Worm (Caenorhabditis elegans) whole organism, midembryonic: ENCODE measurements around the gene ced-9.

Source experiments
- T22C8.4 ChIP-seq: fragments of 200-800 bp; sonication (Bioruptor generic); IDR thresholded peaks from 2 replicates; pipeline ENCODE4 v1.3.6; 2022; ENCODE audit warnings: missing genetic modification characterization, missing compliant biosample characterization
- cog-1 ChIP-seq: sonication (generic microtip); optimal IDR thresholded peaks from 2 replicates; lab custom pipeline; 2016; ENCODE audit warnings: missing genetic modification characterization, missing compliant biosample characterization
- flt-1 ChIP-seq: fragments of 200-800 bp; sonication (Bioruptor generic); IDR thresholded peaks from 2 replicates; pipeline ENCODE4 v1.3.6; 2022; ENCODE audit warnings: missing genetic modification characterization, missing compliant biosample characterization
- klf-2 ChIP-seq: fragments of 200-800 bp; sonication (Bioruptor generic); conservative IDR thresholded peaks from 2 replicates; pipeline ENCODE4 v1.3.6; 2022; ENCODE audit warnings: missing genetic modification reagents, missing genetic modification characterization, missing compliant biosample characterization
- med-1 ChIP-seq: sonication (generic microtip); optimal IDR thresholded peaks from 2 replicates; lab custom pipeline; 2017; ENCODE audit warnings: missing genetic modification characterization, mild to moderate bottlenecking, missing compliant biosample characterization, antibody characterized with exemption, missing genetic modification reagents; ENCODE audit not compliant: insufficient read depth
- ref-1 ChIP-seq: fragments of 200-800 bp; sonication (Bioruptor generic); conservative IDR thresholded peaks from 2 replicates; pipeline ENCODE4 v1.3.6; 2022; ENCODE audit warnings: missing genetic modification reagents, missing genetic modification characterization, missing compliant biosample characterization
- tab-1 ChIP-seq: fragments of 200-800 bp; sonication (Bioruptor generic); IDR thresholded peaks from 2 replicates; pipeline ENCODE4 v1.3.6; 2022; ENCODE audit warnings: missing genetic modification characterization, missing compliant biosample characterization
- ztf-23 ChIP-seq: fragments of 200-800 bp; sonication (Bioruptor generic); IDR thresholded peaks from 2 replicates; pipeline ENCODE4 v1.3.6; 2022; ENCODE audit warnings: missing genetic modification reagents, missing genetic modification characterization, missing compliant biosample characterization
- ztf-29 ChIP-seq: fragments of 200-800 bp; sonication (Bioruptor generic); IDR thresholded peaks from 2 replicates; pipeline ENCODE4 v1.3.6; 2022; ENCODE audit warnings: missing genetic modification reagents, missing genetic modification characterization, missing compliant biosample characterization

The ced-9 gene

DNA sequence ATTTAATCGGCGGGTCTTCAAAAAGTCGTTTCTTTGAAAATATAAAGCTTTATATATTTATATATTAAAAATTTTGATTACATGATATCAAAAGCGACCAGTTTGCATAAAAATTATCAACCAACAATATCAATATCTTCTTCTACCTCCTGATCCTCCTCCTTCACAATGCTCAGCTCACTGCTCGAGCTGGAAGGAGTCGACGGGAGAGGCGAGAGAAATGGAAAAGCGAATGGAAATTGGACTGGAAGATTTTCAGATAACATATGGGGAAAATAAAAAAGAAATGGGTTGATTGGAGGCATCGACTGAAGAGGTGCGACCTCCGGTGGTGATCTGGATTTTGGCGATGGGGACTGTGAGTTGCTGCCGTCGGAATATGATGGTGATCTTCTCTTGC, 5.0 kb downstream of the ced-9 start:
- no peak for TF ChIP-seq T22C8.4 (GFP tag; lab: Robert Waterston, UW)
- TF ChIP-seq flt-1 (GFP tag; lab: Robert Waterston, UW) = no peak
- no peak for TF ChIP-seq ztf-29 (GFP tag; lab: Robert Waterston, UW)
- no peak for TF ChIP-seq med-1 (GFP tag; lab: Kevin White, UChicago)
- TF ChIP-seq ztf-23 (GFP tag; lab: Robert Waterston, UW) = no peak
- TF ChIP-seq cog-1 (tag; lab: Kevin White, UChicago) = no peak
- no peak for TF ChIP-seq tab-1
- no peak for TF ChIP-seq klf-2
- TF ChIP-seq ref-1 (GFP tag; lab: Robert Waterston, UW) = no peak

DNA sequence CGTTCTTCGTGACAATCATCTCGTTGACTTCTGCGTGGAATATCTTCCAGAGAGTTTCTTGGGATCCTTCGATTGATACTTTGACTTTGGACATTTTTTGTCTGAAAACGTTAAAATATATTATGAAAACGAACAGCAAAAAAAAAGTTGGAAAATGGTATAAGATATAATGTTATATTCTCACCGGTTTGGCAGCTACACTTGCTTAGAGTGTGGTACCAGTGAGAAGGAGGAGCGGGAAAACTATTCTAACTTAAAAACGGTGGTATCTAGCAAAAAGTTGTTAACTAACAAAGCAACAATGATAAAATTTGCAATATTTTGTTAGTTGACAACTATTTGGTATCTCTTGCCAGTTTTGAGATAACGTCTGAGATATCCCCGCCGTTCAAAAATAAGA, 6.8 kb downstream of the ced-9 start, which contains the start of gene tbx-9:
Gene tbx-9, minus strand, starts transcription at position 101 of the 400 bp plus-strand sequence.
- no peak for TF ChIP-seq ref-1 (GFP tag; lab: Robert Waterston, UW)
- TF ChIP-seq med-1 (GFP tag; lab: Kevin White, UChicago) = no peak
- no peak for TF ChIP-seq tab-1
- TF ChIP-seq klf-2 = no peak
- no peak for TF ChIP-seq T22C8.4 (GFP tag; lab: Robert Waterston, UW)
- no peak for TF ChIP-seq ztf-29 (GFP tag; lab: Robert Waterston, UW)
- no peak for TF ChIP-seq ztf-23 (GFP tag; lab: Robert Waterston, UW)
- TF ChIP-seq flt-1 (GFP tag; lab: Robert Waterston, UW) = no peak
- no peak for TF ChIP-seq cog-1 (tag; lab: Kevin White, UChicago)

DNA sequence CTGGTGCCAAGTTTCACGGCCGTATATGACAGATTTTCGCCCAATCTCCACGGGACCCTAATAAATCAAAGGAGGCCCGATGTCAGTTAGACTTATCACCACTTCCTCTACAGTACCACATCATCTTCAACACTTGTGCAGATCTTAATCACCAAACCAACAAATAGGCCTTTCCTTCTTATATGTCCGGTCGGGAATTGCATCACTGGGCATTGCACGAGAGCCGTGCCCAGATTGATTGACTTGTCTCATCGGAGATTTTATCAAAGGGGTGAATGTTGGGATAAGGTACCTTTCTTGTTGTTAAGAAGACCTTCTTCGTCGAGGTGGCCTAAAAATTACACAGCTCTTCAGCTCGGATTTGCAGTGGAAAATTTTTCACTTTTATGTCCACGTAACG, 9.8 kb downstream of the ced-9 start:
- TF ChIP-seq ref-1 (GFP tag; lab: Robert Waterston, UW) = no peak
- TF ChIP-seq cog-1 (tag; lab: Kevin White, UChicago) = no peak
- TF ChIP-seq tab-1 = no peak
- no peak for TF ChIP-seq flt-1 (GFP tag; lab: Robert Waterston, UW)
- no peak for TF ChIP-seq ztf-29 (GFP tag; lab: Robert Waterston, UW)
- no peak for TF ChIP-seq ztf-23 (GFP tag; lab: Robert Waterston, UW)
- TF ChIP-seq klf-2 = no peak
- no peak for TF ChIP-seq med-1 (GFP tag; lab: Kevin White, UChicago)
- TF ChIP-seq T22C8.4 (GFP tag; lab: Robert Waterston, UW) = no peak

DNA sequence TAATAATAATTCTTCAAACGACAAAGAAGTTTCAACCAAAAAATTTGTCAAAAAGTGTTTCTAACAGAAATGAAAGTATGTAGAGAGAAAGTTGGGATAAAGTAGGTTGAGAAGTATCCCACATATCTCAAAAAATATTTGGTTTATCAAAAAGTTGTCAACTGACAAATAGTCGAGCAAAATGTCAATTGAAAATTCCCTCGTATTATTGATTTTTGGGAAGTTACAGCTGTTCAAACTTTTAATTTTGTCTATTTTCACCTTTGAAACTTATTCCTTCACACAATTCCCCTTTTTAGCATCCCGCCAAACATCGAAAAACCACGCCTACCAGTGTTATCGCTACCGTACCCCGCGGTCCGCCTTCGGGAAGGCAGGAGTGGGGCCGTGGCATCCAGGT, 12.1 kb downstream of the ced-9 start, which contains the start of gene tbx-8:
Gene tbx-8, plus strand, starts transcription at position 301 of the 400 bp plus-strand sequence.
- TF ChIP-seq ref-1 (GFP tag; lab: Robert Waterston, UW) (0 out of 2 replicates have a peak, but pooled peaks have one; percentile 8), flt-1 (GFP tag; lab: Robert Waterston, UW) (no peak), med-1 (GFP tag; lab: Kevin White, UChicago) (no peak), ztf-29 (GFP tag; lab: Robert Waterston, UW) (no peak)

DNA sequence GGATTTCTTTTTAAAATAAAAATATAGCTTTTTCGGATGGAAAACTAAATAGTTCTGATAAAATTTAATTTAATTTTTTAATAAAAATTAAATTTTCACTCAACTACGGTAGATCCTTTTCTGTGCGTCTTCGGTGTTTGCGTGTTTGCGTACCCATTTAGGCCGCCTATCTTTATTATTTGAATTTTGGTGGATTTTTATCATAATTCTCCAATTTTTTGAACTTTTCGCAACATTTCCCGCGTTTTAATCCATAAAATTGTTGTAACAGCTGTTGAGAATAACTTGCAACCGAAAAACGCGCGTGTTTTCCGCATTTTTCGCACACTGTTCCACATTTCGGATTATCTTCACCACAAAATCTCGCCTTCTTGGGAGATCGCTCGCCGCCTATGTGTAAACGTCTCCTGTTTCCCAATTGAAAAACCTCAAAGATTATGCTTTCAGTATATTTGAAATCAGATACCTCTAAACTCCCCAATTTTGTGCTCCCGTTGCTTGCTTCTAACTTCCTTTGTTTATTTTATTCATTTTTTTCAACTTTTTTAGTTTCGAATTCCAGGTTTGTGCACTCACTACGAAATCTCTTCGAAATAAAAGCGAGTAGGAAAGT, 16.7 kb downstream of the ced-9 start, which contains the start of gene T07C4.3:
Gene T07C4.3, plus strand, starts transcription at position 563 of the 613 bp plus-strand sequence.
- no peak for TF ChIP-seq T22C8.4 (GFP tag; lab: Robert Waterston, UW)
- no peak for TF ChIP-seq ztf-29 (GFP tag; lab: Robert Waterston, UW)

DNA sequence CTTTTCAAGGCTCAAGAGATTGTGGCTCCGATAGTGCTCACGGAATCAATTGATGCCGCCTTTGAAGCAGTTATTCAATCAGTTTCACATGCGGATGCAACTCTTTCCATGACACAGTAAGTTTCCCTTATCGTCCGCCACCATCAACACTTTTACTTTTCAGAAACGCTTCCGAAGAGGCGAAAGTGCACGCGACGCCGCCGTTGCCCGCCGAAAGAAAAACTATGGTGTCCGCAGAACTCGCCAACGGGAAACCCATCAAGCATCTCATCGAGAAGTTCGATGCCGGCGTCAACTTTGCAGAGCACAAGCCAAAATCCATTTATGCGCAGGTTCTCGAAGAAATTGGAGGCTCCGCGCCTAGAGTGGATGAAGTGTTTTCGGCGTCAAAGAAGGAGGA, 18.5 kb downstream of the ced-9 start:
- TF ChIP-seq ztf-23 (GFP tag; lab: Robert Waterston, UW) = no peak
- TF ChIP-seq tab-1 = no peak
- TF ChIP-seq ref-1 (GFP tag; lab: Robert Waterston, UW) = no peak
- no peak for TF ChIP-seq cog-1 (tag; lab: Kevin White, UChicago)
- no peak for TF ChIP-seq klf-2
- no peak for TF ChIP-seq ztf-29 (GFP tag; lab: Robert Waterston, UW)
- TF ChIP-seq T22C8.4 (GFP tag; lab: Robert Waterston, UW) = no peak
- TF ChIP-seq flt-1 (GFP tag; lab: Robert Waterston, UW) = no peak
- no peak for TF ChIP-seq med-1 (GFP tag; lab: Kevin White, UChicago)

DNA sequence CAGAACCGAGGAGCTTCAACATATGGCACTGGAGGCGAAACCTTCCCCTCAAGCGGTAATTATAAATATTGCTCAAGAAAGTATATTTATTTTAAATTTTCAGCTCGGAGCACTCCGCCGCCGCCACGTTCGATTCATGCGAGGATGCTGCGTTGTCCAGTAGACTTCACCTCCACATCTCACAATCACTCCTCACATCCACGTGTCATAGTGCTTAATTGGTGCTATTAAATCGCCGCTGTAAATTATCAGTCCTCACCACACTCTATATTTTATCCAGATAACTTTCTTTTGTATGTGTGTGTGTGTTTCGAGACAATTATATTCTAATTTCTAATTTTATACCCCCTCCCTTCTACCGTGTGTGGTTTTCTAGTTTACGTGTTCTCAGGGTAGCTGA, 19.6 kb downstream of the ced-9 start:
- TF ChIP-seq med-1 (GFP tag; lab: Kevin White, UChicago) (no peak), tab-1 (no peak), T22C8.4 (GFP tag; lab: Robert Waterston, UW) (no peak), ztf-23 (GFP tag; lab: Robert Waterston, UW) (no peak), ztf-29 (GFP tag; lab: Robert Waterston, UW) (no peak), cog-1 (tag; lab: Kevin White, UChicago) (no peak), klf-2 (no peak), flt-1 (GFP tag; lab: Robert Waterston, UW) (no peak), ref-1 (GFP tag; lab: Robert Waterston, UW) (no peak)

DNA sequence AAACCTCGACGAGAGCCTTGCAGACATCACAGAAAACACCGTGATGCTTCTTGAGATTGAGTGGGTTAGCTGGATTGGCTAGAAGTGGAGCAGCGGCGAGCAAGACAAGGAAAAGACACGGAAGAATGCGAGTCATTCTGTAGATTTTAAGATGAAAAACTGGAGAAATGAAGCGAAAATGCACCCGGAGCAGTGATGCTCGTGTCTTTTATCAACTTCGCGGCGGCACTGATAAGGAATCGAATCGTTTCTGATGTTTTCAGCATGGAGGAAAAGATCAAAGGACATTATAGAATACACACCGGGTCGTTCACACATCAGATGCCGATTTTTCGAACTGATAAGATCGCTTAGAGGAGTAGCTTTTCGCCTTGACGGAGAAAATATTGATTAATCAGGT, 20.4 kb downstream of the ced-9 start, which contains the start of gene spp-1:
Gene spp-1, minus strand, starts transcription at position 287 of the 400 bp plus-strand sequence.
- TF ChIP-seq cog-1 (tag; lab: Kevin White, UChicago) (no peak), tab-1 (no peak), ztf-29 (GFP tag; lab: Robert Waterston, UW) (no peak), ref-1 (GFP tag; lab: Robert Waterston, UW) (no peak), med-1 (GFP tag; lab: Kevin White, UChicago) (no peak), T22C8.4 (GFP tag; lab: Robert Waterston, UW) (no peak), flt-1 (GFP tag; lab: Robert Waterston, UW) (no peak), ztf-23 (GFP tag; lab: Robert Waterston, UW) (no peak), klf-2 (no peak)

DNA sequence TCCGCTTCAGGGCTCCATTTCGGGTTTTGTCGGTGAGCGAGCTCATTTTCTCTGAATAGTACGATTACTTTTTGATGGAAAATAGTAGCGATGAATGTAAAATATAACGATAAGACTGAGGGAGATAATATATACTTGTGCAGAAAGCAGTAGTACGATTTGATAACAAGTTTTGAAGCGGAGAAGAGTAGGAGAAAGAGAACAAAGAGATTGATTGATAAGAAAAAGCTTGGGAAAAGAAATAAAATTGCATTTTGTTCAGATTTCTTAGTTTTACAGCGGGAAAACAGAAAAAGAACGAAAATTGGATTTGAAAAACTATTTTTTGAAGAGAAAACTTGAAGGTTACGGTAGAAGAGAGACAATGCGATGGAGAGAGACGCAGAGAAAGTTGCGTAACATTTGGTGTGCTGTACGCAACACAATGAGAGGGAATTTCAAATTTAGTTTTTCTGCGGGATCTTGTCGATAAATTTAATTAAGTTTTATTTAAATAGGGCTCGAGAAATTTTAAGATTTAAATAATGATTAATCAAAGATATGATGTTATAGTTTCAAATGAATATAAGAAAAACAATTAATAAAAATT, 22.7 kb downstream of the ced-9 start, which contains the start of gene umps-1:
Gene umps-1, minus strand, starts transcription at position 51 of the 589 bp plus-strand sequence.
- TF ChIP-seq ztf-29 (GFP tag; lab: Robert Waterston, UW) = no peak
- TF ChIP-seq T22C8.4 (GFP tag; lab: Robert Waterston, UW) = no peak
- no peak for TF ChIP-seq med-1 (GFP tag; lab: Kevin White, UChicago)
- no peak for TF ChIP-seq klf-2
- TF ChIP-seq cog-1 (tag; lab: Kevin White, UChicago) = no peak
- no peak for TF ChIP-seq flt-1 (GFP tag; lab: Robert Waterston, UW)
- no peak for TF ChIP-seq tab-1
